Fruit fly (Drosophila melanogaster): ENCODE measurements around the gene Vha100-1.
A peak's percentile ranks its signal among the peaks of the same experiment; 100 is the strongest.

Vha100-1 gene

DNA sequence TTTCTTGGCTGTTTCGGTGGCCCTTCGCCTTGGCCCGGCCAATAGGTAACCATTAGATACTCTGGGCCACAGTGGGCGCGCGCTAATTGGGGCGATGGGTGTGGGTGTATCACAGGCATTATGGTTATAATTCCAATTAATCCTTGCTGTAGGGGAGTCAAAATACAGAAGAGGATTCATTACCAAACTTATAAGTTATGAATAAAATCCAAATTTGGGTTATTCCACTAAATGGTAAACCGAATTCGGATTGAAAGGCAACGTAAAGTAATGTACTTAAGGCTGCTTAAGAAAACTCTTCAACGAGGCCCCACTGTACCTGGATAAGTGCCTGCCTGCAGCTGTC, 41.4 kb upstream of the Vha100-1 start (continued):
- TF ChIP-seq gro (GFP tag; optimal IDR thresholded peaks at IDR 0.05) = no peak
- peak; percentile 26; the same call in 1 of the 2 replicates for TF ChIP-seq CG11085 (GFP tag; IDR thresholded peaks at IDR 0.05)
- no peak for TF ChIP-seq zf30C (GFP tag; optimal IDR thresholded peaks at IDR 0.05)
- peak; percentile 25; the same call in 1 of the 2 replicates for TF ChIP-seq gsb (GFP tag; IDR thresholded peaks at IDR 0.05)
- peak; percentile 24 for TF ChIP-seq CG4820 (GFP tag; optimal IDR thresholded peaks at IDR 0.05)
- TF ChIP-seq shn (GFP tag; optimal IDR thresholded peaks at IDR 0.05) = no peak
- TF ChIP-seq CG12236 (GFP tag; optimal IDR thresholded peaks at IDR 0.05) = no peak
- no peak for TF ChIP-seq CG1529 (GFP tag; optimal IDR thresholded peaks at IDR 0.05)
- peak; percentile 65; the same call in 2 of the 4 replicates for TF ChIP-seq Gug (GFP tag; IDR thresholded peaks at IDR 0.05)
- 0 out of 2 replicates have a peak, but pooled peaks have one; percentile 53 for TF ChIP-seq Awh (GFP tag; IDR thresholded peaks at IDR 0.05)
- TF ChIP-seq seq (GFP tag; IDR thresholded peaks at IDR 0.05) = no peak
- no peak for TF ChIP-seq CG6765 (GFP tag; optimal IDR thresholded peaks at IDR 0.05)
- TF ChIP-seq bowl (GFP tag; IDR thresholded peaks at IDR 0.05) = no peak
- peak; percentile 66 for TF ChIP-seq CG3281 (GFP tag; optimal IDR thresholded peaks at IDR 0.05)
- TF ChIP-seq Rx (GFP tag; IDR thresholded peaks at IDR 0.05) = no peak
- TF ChIP-seq Xbp1 (GFP tag; optimal IDR thresholded peaks at IDR 0.05) = no peak
- TF ChIP-seq CG1647 (GFP tag; optimal IDR thresholded peaks at IDR 0.05) = no peak
- peak; percentile 72; the same call in 2 of the 3 replicates for TF ChIP-seq sr (GFP tag; IDR thresholded peaks at IDR 0.05)
- TF ChIP-seq CG10366 (GFP tag; IDR thresholded peaks at IDR 0.05) = no peak
- peak; percentile 35 for TF ChIP-seq CG8944 (GFP tag; optimal IDR thresholded peaks at IDR 0.05)
- peak; percentile 28; the same call in 1 of the 2 replicates for TF ChIP-seq NFAT (GFP tag; IDR thresholded peaks at IDR 0.05)
- no peak for TF ChIP-seq CG4707 (GFP tag; optimal IDR thresholded peaks at IDR 0.05)
- TF ChIP-seq grn (GFP tag; optimal IDR thresholded peaks at IDR 0.05) = no peak
- TF ChIP-seq Atf6 (GFP tag; IDR thresholded peaks at IDR 0.05) = no peak
- no peak for TF ChIP-seq CG15479 (GFP tag; optimal IDR thresholded peaks at IDR 0.05)
- TF ChIP-seq btn (GFP tag; optimal IDR thresholded peaks at IDR 0.05) = no peak
- no peak for TF ChIP-seq zen2 (GFP tag; IDR thresholded peaks at IDR 0.05; ENCODE audit: partially characterized antibody)
- peak; percentile 39 for TF ChIP-seq CG10267 (tag; optimal IDR thresholded peaks at IDR 0.05)
- TF ChIP-seq trh (GFP tag; optimal IDR thresholded peaks at IDR 0.05) = no peak
- TF ChIP-seq CG11247 (GFP tag; IDR thresholded peaks at IDR 0.05) = 0 out of 2 replicates have a peak, but pooled peaks have one; percentile 38
- TF ChIP-seq CG2712 (tag; optimal IDR thresholded peaks at IDR 0.05) = peak; percentile 45
- TF ChIP-seq B-H1 (GFP tag; IDR thresholded peaks at IDR 0.05) = peak; percentile 30; the same call in 2 of the 3 replicates
- TF ChIP-seq CG12391 (tag; optimal IDR thresholded peaks at IDR 0.05) = no peak
- TF ChIP-seq Bgb (GFP tag; IDR thresholded peaks at IDR 0.05; ENCODE audit: partially characterized antibody) = no peak
- TF ChIP-seq Dip3 (GFP tag; optimal IDR thresholded peaks at IDR 0.05) = no peak
- TF ChIP-seq CG17328 (GFP tag; IDR thresholded peaks at IDR 0.05) = no peak
- peak; percentile 59; the same call in 2 of the 3 replicates for TF ChIP-seq tgo (GFP tag; IDR thresholded peaks at IDR 0.05)
- TF ChIP-seq trem (tag; optimal IDR thresholded peaks at IDR 0.05) = peak; percentile 15
- TF ChIP-seq H15 (GFP tag; IDR thresholded peaks at IDR 0.05) = 0 out of 3 replicates have a peak, but pooled peaks have one; percentile 17
- TF ChIP-seq bbx (GFP tag; IDR thresholded peaks at IDR 0.05; ENCODE audit: partially characterized antibody) = no peak
- peak in 1 of 2 experiments; percentile 59 for TF ChIP-seq Hr78 (GFP tag; optimal IDR thresholded peaks at IDR 0.05)
- no peak for TF ChIP-seq Dll (GFP tag; IDR thresholded peaks at IDR 0.05; ENCODE audit: partially characterized antibody)
- peak; percentile 28 for TF ChIP-seq CG15011 (GFP tag; optimal IDR thresholded peaks at IDR 0.05)
- TF ChIP-seq prd (optimal IDR thresholded peaks at IDR 0.05) = no peak
- TF ChIP-seq prd (GFP tag; IDR thresholded peaks at IDR 0.05) = peak; percentile 65; the same call in 1 of the 3 replicates
- no peak for TF ChIP-seq toy (GFP tag; IDR thresholded peaks at IDR 0.05)
- TF ChIP-seq CG14014 (GFP tag; IDR thresholded peaks at IDR 0.05) = no peak
- TF ChIP-seq Ada2b (GFP tag; IDR thresholded peaks at IDR 0.05) = peak; percentile 44; the same call in 1 of the 2 replicates
- no peak for TF ChIP-seq Hr3 (GFP tag; optimal IDR thresholded peaks at IDR 0.05)
- TF ChIP-seq Med (GFP tag) = peak; percentile 85
- no peak for TF ChIP-seq CG9609 (GFP tag; optimal IDR thresholded peaks at IDR 0.05)
- no peak for TF ChIP-seq CG14965 (GFP tag; optimal IDR thresholded peaks at IDR 0.05; ENCODE audit: borderline replicate concordance)
